Fruit fly (Drosophila melanogaster) S2 (cell line): ENCODE data around the gene Men.

Source experiments
- CG8478 ChIP-seq: fragments of >200 bp; optimal IDR thresholded peaks from 2 replicates; lab custom pipeline; 2018
- CTCF ChIP-seq, 2 experiments: fragments of >200 bp; optimal IDR thresholded peaks; 2 replicates each; lab custom pipeline; 2018

- TF ChIP-seq CTCF (optimal IDR thresholded peaks at IDR 0.05; lab: Kevin White, UChicago) (no peak), CG8478 (lab: Kevin White, UChicago) (no peak)
Measured at dm6 chr3R:12681275-12681674, 41.0 kb downstream of the Men start, which contains the start of gene Cyp313a4.
